Fruit fly (Drosophila melanogaster) whole organism, prepupa: Measurements from ENCODE around the gene Vago.

Source experiments
- Blimp-1 ChIP-seq: fragments of 200-800 bp; sonication (Bioruptor generic); optimal IDR thresholded peaks from 3 replicates; lab custom pipeline; 2017; ENCODE audit warnings: missing biosample characterization, missing genetic modification characterization, mild to moderate bottlenecking, moderate library complexity, missing genetic modification reagents
- CG10631 ChIP-seq: fragments of 200-800 bp; sonication (Bioruptor generic); optimal IDR thresholded peaks from 2 replicates; lab custom pipeline; 2016; ENCODE audit warnings: missing biosample characterization, missing genetic modification characterization
- CG10669 ChIP-seq: fragments of 200-800 bp; sonication (Bioruptor generic); optimal IDR thresholded peaks from 3 replicates; lab custom pipeline; 2018; ENCODE audit warnings: missing biosample characterization, mild to moderate bottlenecking, missing genetic modification characterization, moderate library complexity
- CG11294 ChIP-seq: fragments of 200-800 bp; sonication (Bioruptor generic); IDR thresholded peaks from 2 replicates; pipeline ENCODE4 v1.3.6; 2022; ENCODE audit warnings: missing biosample characterization, missing genetic modification characterization
- CG11762 ChIP-seq: fragments of 200-800 bp; sonication (Bioruptor generic); optimal IDR thresholded peaks from 3 replicates; lab custom pipeline; 2016; ENCODE audit warnings: missing biosample characterization, missing genetic modification characterization; ENCODE audit not compliant: insufficient read depth
- CG1621 ChIP-seq: fragments of 200-800 bp; sonication (Bioruptor generic); optimal IDR thresholded peaks from 3 replicates; lab custom pipeline; 2018; ENCODE audit warnings: missing biosample characterization, mild to moderate bottlenecking, missing genetic modification characterization
- CG16779 ChIP-seq: fragments of 200-800 bp; sonication (Bioruptor generic); optimal IDR thresholded peaks from 3 replicates; lab custom pipeline; 2017; ENCODE audit warnings: missing biosample characterization, mild to moderate bottlenecking, missing genetic modification characterization
- CG32006 ChIP-seq: fragments of 200-800 bp; sonication (Bioruptor generic); optimal IDR thresholded peaks from 3 replicates; lab custom pipeline; 2017; ENCODE audit warnings: missing biosample characterization, mild to moderate bottlenecking, missing genetic modification characterization
- CG34406 ChIP-seq: fragments of 200-800 bp; sonication (Bioruptor generic); optimal IDR thresholded peaks from 3 replicates; lab custom pipeline; 2016; ENCODE audit warnings: missing biosample characterization, missing genetic modification characterization
- CG4318 ChIP-seq: fragments of 200-800 bp; sonication (Bioruptor generic); optimal IDR thresholded peaks from 3 replicates; lab custom pipeline; 2017; ENCODE audit warnings: missing biosample characterization, mild to moderate bottlenecking, missing genetic modification characterization
- CG6276 ChIP-seq: fragments of 200-800 bp; sonication (Bioruptor generic); optimal IDR thresholded peaks from 2 replicates; lab custom pipeline; 2017; ENCODE audit warnings: missing biosample characterization, mild to moderate bottlenecking, missing genetic modification characterization
- CG6792 ChIP-seq: fragments of 200-800 bp; sonication (Bioruptor generic); optimal IDR thresholded peaks from 3 replicates; lab custom pipeline; 2016; ENCODE audit warnings: missing biosample characterization, missing genetic modification characterization
- CG6808 ChIP-seq: fragments of 200-800 bp; sonication (Bioruptor generic); optimal IDR thresholded peaks from 3 replicates; lab custom pipeline; 2017; ENCODE audit warnings: missing biosample characterization, missing genetic modification characterization, mild to moderate bottlenecking, moderate library complexity, missing genetic modification reagents
- CG6854 ChIP-seq: fragments of 200-800 bp; sonication (Bioruptor generic); optimal IDR thresholded peaks from 2 replicates; lab custom pipeline; 2017; ENCODE audit warnings: missing biosample characterization, mild to moderate bottlenecking, missing genetic modification characterization
- CG8119 ChIP-seq: fragments of 200-800 bp; sonication (Bioruptor generic); IDR thresholded peaks from 3 replicates; pipeline ENCODE4 v1.3.6; 2022; ENCODE audit warnings: missing biosample characterization, missing genetic modification characterization
- CG9139 ChIP-seq: fragments of 200-800 bp; sonication (Bioruptor generic); optimal IDR thresholded peaks from 3 replicates; lab custom pipeline; 2017; ENCODE audit warnings: missing biosample characterization, mild to moderate bottlenecking, missing genetic modification characterization
- Eip75B ChIP-seq: fragments of 200-800 bp; sonication (Bioruptor generic); optimal IDR thresholded peaks from 3 replicates; lab custom pipeline; 2016; ENCODE audit warnings: missing biosample characterization, missing genetic modification characterization
- Eip78C ChIP-seq: fragments of 200-800 bp; sonication (Bioruptor generic); peaks from one replicate; lab custom pipeline; 2016; ENCODE audit warnings: missing biosample characterization, missing genetic modification characterization
- Ets21C ChIP-seq: fragments of 200-800 bp; sonication (Bioruptor generic); optimal IDR thresholded peaks from 3 replicates; lab custom pipeline; 2016; ENCODE audit warnings: missing biosample characterization, missing genetic modification characterization
- Ets96B ChIP-seq: fragments of 200-800 bp; optimal IDR thresholded peaks from 2 replicates; lab custom pipeline; 2019; ENCODE audit warnings: missing biosample characterization, mild to moderate bottlenecking, missing genetic modification characterization, moderate library complexity
- Gug ChIP-seq: fragments of 200-800 bp; sonication (Bioruptor generic); IDR thresholded peaks from 2 replicates; pipeline ENCODE4 v1.3.6; 2022; ENCODE audit warnings: missing biosample characterization, missing genetic modification characterization
- Hr4 ChIP-seq: fragments of 200-800 bp; sonication (Bioruptor generic); optimal IDR thresholded peaks from 3 replicates; lab custom pipeline; 2016; ENCODE audit warnings: missing biosample characterization, missing genetic modification characterization
- Lpt ChIP-seq: fragments of 200-800 bp; sonication (Bioruptor generic); optimal IDR thresholded peaks from 3 replicates; lab custom pipeline; 2016; ENCODE audit warnings: missing biosample characterization, missing genetic modification characterization
- OdsH ChIP-seq: fragments of 200-800 bp; sonication (Bioruptor generic); optimal IDR thresholded peaks from 3 replicates; lab custom pipeline; 2016; ENCODE audit warnings: missing biosample characterization, missing genetic modification characterization
- Smox ChIP-seq: fragments of 200-800 bp; sonication (Bioruptor generic); optimal IDR thresholded peaks from 3 replicates; lab custom pipeline; 2016; ENCODE audit warnings: missing biosample characterization, missing genetic modification characterization
- Sox102F ChIP-seq: fragments of 200-800 bp; sonication (Bioruptor generic); optimal IDR thresholded peaks from 2 replicates; lab custom pipeline; 2016; ENCODE audit warnings: missing biosample characterization, mild to moderate bottlenecking, missing genetic modification characterization
- Sox14 ChIP-seq: fragments of 200-800 bp; sonication (Bioruptor generic); optimal IDR thresholded peaks from 3 replicates; lab custom pipeline; 2016; ENCODE audit warnings: missing biosample characterization, missing genetic modification characterization
- Sox15 ChIP-seq: fragments of 200-800 bp; sonication (Bioruptor generic); optimal IDR thresholded peaks from 3 replicates; lab custom pipeline; 2016; ENCODE audit warnings: missing biosample characterization, missing genetic modification characterization
- achi ChIP-seq: fragments of 200-800 bp; sonication (Bioruptor generic); optimal IDR thresholded peaks from 3 replicates; lab custom pipeline; 2016; ENCODE audit warnings: missing biosample characterization, missing genetic modification characterization
- acj6 ChIP-seq: fragments of 200-800 bp; sonication (Bioruptor generic); optimal IDR thresholded peaks from 3 replicates; lab custom pipeline; 2016; ENCODE audit warnings: missing biosample characterization, missing genetic modification characterization
- cyc ChIP-seq: fragments of 200-800 bp; sonication (Bioruptor generic); optimal IDR thresholded peaks from 3 replicates; lab custom pipeline; 2016; ENCODE audit warnings: missing biosample characterization, missing genetic modification characterization
- dsx ChIP-seq: fragments of 200-800 bp; optimal IDR thresholded peaks from 3 replicates; lab custom pipeline; 2019; ENCODE audit warnings: missing biosample characterization, mild to moderate bottlenecking, missing genetic modification characterization, moderate library complexity; ENCODE audit not compliant: poor library complexity, severe bottlenecking
- eg ChIP-seq: fragments of 200-800 bp; sonication (Bioruptor generic); IDR thresholded peaks from 3 replicates; pipeline ENCODE4 v1.3.6; 2022; ENCODE audit warnings: missing biosample characterization, missing genetic modification characterization
- esn ChIP-seq: fragments of 200-800 bp; sonication (Bioruptor generic); optimal IDR thresholded peaks from 2 replicates; lab custom pipeline; 2016; ENCODE audit warnings: missing biosample characterization, mild to moderate bottlenecking, missing genetic modification characterization, moderate library complexity
- fd59A ChIP-seq: fragments of 200-800 bp; sonication (Bioruptor generic); optimal IDR thresholded peaks from 2 replicates; lab custom pipeline; 2017; ENCODE audit warnings: missing biosample characterization, mild to moderate bottlenecking, missing genetic modification characterization, missing genetic modification reagents
- fd85E ChIP-seq: fragments of 200-800 bp; sonication (Bioruptor generic); optimal IDR thresholded peaks from 3 replicates; lab custom pipeline; 2016; ENCODE audit warnings: missing biosample characterization, missing genetic modification characterization
- fkh ChIP-seq: fragments of 200-800 bp; sonication (Bioruptor generic); optimal IDR thresholded peaks from 3 replicates; lab custom pipeline; 2017; ENCODE audit warnings: missing biosample characterization, mild to moderate bottlenecking, missing genetic modification characterization, moderate library complexity
- lz ChIP-seq: fragments of 200-800 bp; sonication (Bioruptor generic); optimal IDR thresholded peaks from 3 replicates; lab custom pipeline; 2016; ENCODE audit warnings: missing biosample characterization, missing genetic modification characterization
- salr ChIP-seq, 2 experiments: fragments of 200-800 bp; sonication (Bioruptor generic); optimal IDR thresholded peaks; 3 replicates each; lab custom pipeline; 2016 to 2018; ENCODE audit warnings: missing biosample characterization in 2 of 2, missing genetic modification characterization in 2 of 2, mild to moderate bottlenecking in 1 of 2
- spab ChIP-seq: fragments of 200-800 bp; sonication (Bioruptor generic); optimal IDR thresholded peaks from 2 replicates; lab custom pipeline; 2017; ENCODE audit warnings: missing biosample characterization, mild to moderate bottlenecking, missing genetic modification characterization, missing genetic modification reagents
- svp ChIP-seq: fragments of 200-800 bp; sonication (Bioruptor generic); peaks from one replicate; lab custom pipeline; 2016; ENCODE audit warnings: missing biosample characterization, missing genetic modification characterization
- topi ChIP-seq: fragments of 200-800 bp; sonication (Bioruptor generic); optimal IDR thresholded peaks from 3 replicates; lab custom pipeline; 2016; ENCODE audit warnings: missing biosample characterization, missing genetic modification characterization

The Vago gene

DNA sequence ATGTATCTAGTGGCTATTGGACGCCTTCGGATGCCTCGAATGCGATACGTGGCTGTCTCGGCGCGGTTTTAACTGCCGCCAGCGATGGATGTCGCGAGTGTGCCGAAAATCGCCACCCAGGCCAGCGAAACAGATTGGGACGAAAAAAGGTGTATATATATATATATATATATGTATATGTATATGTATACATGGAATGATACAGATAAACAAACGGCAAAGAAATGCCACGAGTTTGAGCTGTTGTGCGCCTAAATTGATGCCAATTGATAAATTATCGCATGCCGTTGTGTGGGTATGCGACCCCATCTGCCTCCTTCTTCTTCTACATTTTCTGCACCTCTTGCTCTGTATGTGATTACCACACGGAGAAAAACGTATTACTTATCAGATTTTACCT lies 29.6 kb upstream of the Vago start, which contains the start of gene CG1545:
Gene CG1545 (minus strand): TSS at position 101 of the 400 bp plus-strand sequence.
- no peak for TF ChIP-seq cyc (GFP tag; lab: Kevin White, UChicago)
- no peak for TF ChIP-seq Sox15 (GFP tag; lab: Kevin White, UChicago)
- no peak for TF ChIP-seq Lpt
- no peak for TF ChIP-seq Ets21C (GFP tag; lab: Kevin White, UChicago)
- no peak for TF ChIP-seq CG6854
- no peak for TF ChIP-seq CG16779
- TF ChIP-seq fd59A, result no peak
- no peak for TF ChIP-seq OdsH (GFP tag; lab: Kevin White, UChicago)
- no peak for TF ChIP-seq Gug (GFP tag; lab: Robert Waterston, UW)
- no peak for TF ChIP-seq Ets96B
- TF ChIP-seq Smox (GFP tag; lab: Kevin White, UChicago), result no peak
- no peak for TF ChIP-seq CG10631 (GFP tag; lab: Kevin White, UChicago)

DNA sequence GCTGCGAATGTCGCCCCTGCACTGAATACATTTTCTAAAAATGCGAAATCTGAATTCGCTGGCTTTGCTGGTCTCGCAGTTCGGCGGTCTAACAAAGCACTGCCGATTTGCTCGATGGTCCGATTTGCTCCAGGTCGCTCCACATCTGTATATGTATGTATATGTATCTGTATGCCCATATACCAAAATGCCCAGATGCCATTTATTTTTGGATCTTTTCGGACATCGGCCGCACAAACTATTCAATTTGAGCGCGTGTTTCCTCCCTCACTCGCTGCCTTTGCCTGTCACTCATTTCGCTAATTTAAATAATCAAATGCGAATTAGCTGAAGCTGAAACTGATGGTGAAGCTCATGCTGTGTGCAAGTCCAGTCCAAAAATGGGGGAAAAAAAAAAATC lies 26.0 kb upstream of the Vago start, which contains the start of gene CG1537:
Gene CG1537 (minus strand): TSS at position 101 of the 400 bp plus-strand sequence.
- TF ChIP-seq CG11294 (GFP tag; lab: Robert Waterston, UW), result no peak
- no peak for TF ChIP-seq fd85E (GFP tag; lab: Kevin White, UChicago)
- TF ChIP-seq Eip78C (GFP tag; lab: Kevin White, UChicago), result no peak
- no peak for TF ChIP-seq Blimp-1 (GFP tag; lab: Kevin White, UChicago)
- no peak for TF ChIP-seq Sox14
- TF ChIP-seq dsx (GFP tag; lab: Kevin White, UChicago), result no peak
- no peak for TF ChIP-seq fkh (GFP tag; lab: Kevin White, UChicago)
- TF ChIP-seq fd59A, result no peak
- TF ChIP-seq Sox15 (GFP tag; lab: Kevin White, UChicago), result no peak
- no peak for TF ChIP-seq topi (GFP tag; lab: Kevin White, UChicago)
- no peak for TF ChIP-seq CG10669 (GFP tag; lab: Kevin White, UChicago)
- TF ChIP-seq Hr4 (GFP tag; lab: Kevin White, UChicago), result no peak
- no peak for TF ChIP-seq OdsH (GFP tag; lab: Kevin White, UChicago)
- TF ChIP-seq CG6808 (GFP tag; lab: Kevin White, UChicago), result no peak
- TF ChIP-seq CG9139 (GFP tag; lab: Kevin White, UChicago), result no peak
- TF ChIP-seq achi (GFP tag; lab: Kevin White, UChicago), result no peak

DNA sequence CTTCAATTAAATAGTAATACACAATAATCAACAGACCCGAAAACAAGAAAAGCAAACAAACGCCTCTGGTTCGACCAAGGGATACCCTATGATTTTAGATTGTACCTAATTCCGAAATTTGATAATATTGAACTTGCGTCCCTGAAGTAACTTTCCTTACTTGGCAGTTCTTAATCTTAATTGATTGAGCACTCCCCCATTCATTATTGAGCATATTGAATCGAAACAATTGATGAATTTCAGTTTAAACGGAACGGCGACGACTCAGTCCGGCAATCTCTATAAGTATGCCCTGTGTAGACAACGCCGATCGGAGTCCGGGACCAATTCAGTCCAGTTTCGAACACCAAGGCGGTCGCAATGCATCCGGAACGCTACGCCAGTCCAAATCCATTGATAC lies 22.8 kb upstream of the Vago start, which contains the start of gene CG15203:
Gene CG15203 (plus strand): TSS at position 301 of the 400 bp plus-strand sequence.
- TF ChIP-seq svp (GFP tag; lab: Kevin White, UChicago), result peak; percentile 37
- TF ChIP-seq CG4318, result no peak

DNA sequence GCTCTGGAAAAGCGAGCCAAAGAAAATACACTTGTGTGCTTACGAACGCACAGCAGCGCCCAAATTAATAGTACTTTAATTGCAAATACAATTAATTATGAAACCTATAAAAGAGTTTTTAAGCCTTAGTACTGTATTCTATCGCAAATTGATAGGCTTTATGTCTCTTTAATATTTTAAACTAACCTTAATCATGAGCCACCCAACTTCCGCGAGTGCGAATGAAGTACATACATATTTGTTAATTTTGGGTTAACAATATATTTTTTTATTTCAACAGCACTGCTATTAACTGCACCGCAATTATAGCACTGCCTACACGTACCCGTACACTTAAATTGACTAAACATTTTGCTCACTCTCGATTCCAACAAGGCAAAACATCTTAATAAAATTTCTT lies 7.8 kb upstream of the Vago start:
- TF ChIP-seq acj6 (GFP tag; lab: Kevin White, UChicago), result no peak
- TF ChIP-seq fkh (GFP tag; lab: Kevin White, UChicago), result no peak
- no peak for TF ChIP-seq Sox15 (GFP tag; lab: Kevin White, UChicago)
- peak; percentile 71 for TF ChIP-seq CG32006
- TF ChIP-seq salr (GFP tag; optimal IDR thresholded peaks at IDR 0.05; lab: Kevin White, UChicago), result peak; percentile 16 to 22
- TF ChIP-seq CG4318, result peak; percentile 32
- TF ChIP-seq topi (GFP tag; lab: Kevin White, UChicago), result peak; percentile 30
- peak; percentile 32 for TF ChIP-seq CG34406 (GFP tag; lab: Kevin White, UChicago)
- no peak for TF ChIP-seq Ets21C (GFP tag; lab: Kevin White, UChicago)
- TF ChIP-seq CG6854, result no peak
- no peak for TF ChIP-seq Blimp-1 (GFP tag; lab: Kevin White, UChicago)
- TF ChIP-seq Sox102F (GFP tag; lab: Kevin White, UChicago), result peak; percentile 9
- peak; percentile 32 for TF ChIP-seq CG6808 (GFP tag; lab: Kevin White, UChicago)
- TF ChIP-seq achi (GFP tag; lab: Kevin White, UChicago), result peak; percentile 49
- peak; percentile 13 for TF ChIP-seq CG1621
- TF ChIP-seq CG6276 (GFP tag; lab: Kevin White, UChicago), result peak; percentile 56
- peak; percentile 80 for TF ChIP-seq Eip78C (GFP tag; lab: Kevin White, UChicago)
- peak; percentile 9 for TF ChIP-seq Smox (GFP tag; lab: Kevin White, UChicago)
- peak; percentile 30 for TF ChIP-seq CG11762 (GFP tag; lab: Kevin White, UChicago)
- peak; percentile 40 for TF ChIP-seq CG6792 (GFP tag; lab: Kevin White, UChicago)
- TF ChIP-seq eg (GFP tag; lab: Robert Waterston, UW), result peak; percentile 79
- TF ChIP-seq fd59A, result peak; percentile 41
- TF ChIP-seq esn (GFP tag; lab: Kevin White, UChicago), result no peak
- no peak for TF ChIP-seq lz (GFP tag; lab: Kevin White, UChicago)
- TF ChIP-seq Eip75B, result peak; percentile 25
- peak; percentile 39 for TF ChIP-seq spab (GFP tag; lab: Kevin White, UChicago)
- peak; percentile 26 for TF ChIP-seq cyc (GFP tag; lab: Kevin White, UChicago)
- no peak for TF ChIP-seq dsx (GFP tag; lab: Kevin White, UChicago)
- peak; percentile 51 for TF ChIP-seq svp (GFP tag; lab: Kevin White, UChicago)
- TF ChIP-seq Lpt, result peak; percentile 6
- no peak for TF ChIP-seq CG9139 (GFP tag; lab: Kevin White, UChicago)
- peak; percentile 71 for TF ChIP-seq CG8119 (GFP tag; lab: Robert Waterston, UW)
- TF ChIP-seq Hr4 (GFP tag; lab: Kevin White, UChicago), result no peak
- TF ChIP-seq CG11294 (GFP tag; lab: Robert Waterston, UW), result peak; percentile 41; the same call in 1 of the 2 replicates
